Fruit fly (Drosophila melanogaster) whole organism, embryonic: Measurements from ENCODE around the gene TMEM216.

Experiments
- CG11093 ChIP-seq: fragments of 200-800 bp; sonication (Bioruptor generic); IDR thresholded peaks from 3 replicates; pipeline ENCODE4 v1.3.6; 2022; ENCODE audit warnings: missing biosample characterization, missing genetic modification characterization
- CG13424 ChIP-seq: fragments of 200-800 bp; sonication (Bioruptor generic); optimal IDR thresholded peaks from 2 replicates; lab custom pipeline; 2019; ENCODE audit warnings: missing biosample characterization, mild to moderate bottlenecking, missing genetic modification characterization, moderate library complexity
- CG18476 ChIP-seq: fragments of 200-800 bp; sonication (Bioruptor generic); optimal IDR thresholded peaks from 2 replicates; lab custom pipeline; 2016; ENCODE audit warnings: missing biosample characterization, mild to moderate bottlenecking, missing genetic modification characterization
- jigr1 ChIP-seq: fragments of 200-800 bp; sonication (Bioruptor generic); IDR thresholded peaks from 3 replicates; pipeline ENCODE4 v1.3.6; 2022; ENCODE audit warnings: missing biosample characterization, missing genetic modification characterization
- pnt ChIP-seq: fragments of 200-800 bp; sonication (Bioruptor generic); optimal IDR thresholded peaks from 3 replicates; lab custom pipeline; 2016; ENCODE audit warnings: missing biosample characterization, missing genetic modification characterization

DNA sequence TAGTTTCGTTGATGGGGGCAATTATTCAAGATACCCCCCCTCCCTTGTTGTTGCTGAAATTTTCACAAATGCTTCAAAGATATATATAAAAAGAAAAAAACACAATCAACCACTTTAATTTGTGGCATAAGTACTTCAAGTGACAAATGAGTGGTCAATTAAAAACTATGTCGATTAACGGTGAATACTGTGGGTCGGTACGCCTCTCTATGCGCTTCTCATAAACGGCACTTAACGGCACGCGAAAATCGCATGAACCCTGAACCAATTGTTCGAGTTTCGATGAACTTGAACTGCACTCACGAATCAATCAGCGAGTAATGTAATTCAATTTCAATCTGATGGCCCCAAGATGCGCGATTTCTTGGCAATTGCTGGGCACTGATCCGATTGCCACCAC, 24.1 kb downstream of the TMEM216 start:
- TF ChIP-seq CG11093 (GFP tag; lab: Robert Waterston, UW) (no peak), pnt (GFP tag; lab: Kevin White, UChicago) (no peak), CG13424 (tag; lab: Kevin White, UChicago) (no peak), jigr1 (GFP tag; lab: Robert Waterston, UW) (no peak), CG18476 (GFP tag; lab: Kevin White, UChicago) (no peak)
